Worm (Caenorhabditis elegans) whole organism, midembryonic: ENCODE results near the gene C23H3.5.

Experiments used
- T22C8.4 ChIP-seq: fragments of 200-800 bp; sonication (Bioruptor generic); IDR thresholded peaks from 2 replicates; pipeline ENCODE4 v1.3.6; 2022; ENCODE audit warnings: missing genetic modification characterization, missing compliant biosample characterization
- cog-1 ChIP-seq: sonication (generic microtip); optimal IDR thresholded peaks from 2 replicates; lab custom pipeline; 2016; ENCODE audit warnings: missing genetic modification characterization, missing compliant biosample characterization
- flt-1 ChIP-seq: fragments of 200-800 bp; sonication (Bioruptor generic); IDR thresholded peaks from 2 replicates; pipeline ENCODE4 v1.3.6; 2022; ENCODE audit warnings: missing genetic modification characterization, missing compliant biosample characterization
- klf-2 ChIP-seq: fragments of 200-800 bp; sonication (Bioruptor generic); conservative IDR thresholded peaks from 2 replicates; pipeline ENCODE4 v1.3.6; 2022; ENCODE audit warnings: missing genetic modification reagents, missing genetic modification characterization, missing compliant biosample characterization
- med-1 ChIP-seq: sonication (generic microtip); optimal IDR thresholded peaks from 2 replicates; lab custom pipeline; 2017; ENCODE audit warnings: missing genetic modification characterization, mild to moderate bottlenecking, missing compliant biosample characterization, antibody characterized with exemption, missing genetic modification reagents; ENCODE audit not compliant: insufficient read depth
- ref-1 ChIP-seq: fragments of 200-800 bp; sonication (Bioruptor generic); conservative IDR thresholded peaks from 2 replicates; pipeline ENCODE4 v1.3.6; 2022; ENCODE audit warnings: missing genetic modification reagents, missing genetic modification characterization, missing compliant biosample characterization
- tab-1 ChIP-seq: fragments of 200-800 bp; sonication (Bioruptor generic); IDR thresholded peaks from 2 replicates; pipeline ENCODE4 v1.3.6; 2022; ENCODE audit warnings: missing genetic modification characterization, missing compliant biosample characterization
- ztf-23 ChIP-seq: fragments of 200-800 bp; sonication (Bioruptor generic); IDR thresholded peaks from 2 replicates; pipeline ENCODE4 v1.3.6; 2022; ENCODE audit warnings: missing genetic modification reagents, missing genetic modification characterization, missing compliant biosample characterization
- ztf-29 ChIP-seq: fragments of 200-800 bp; sonication (Bioruptor generic); IDR thresholded peaks from 2 replicates; pipeline ENCODE4 v1.3.6; 2022; ENCODE audit warnings: missing genetic modification reagents, missing genetic modification characterization, missing compliant biosample characterization

The C23H3.5 gene

ce11 chrII:47280-47679, at the start of gene C23H3.5:
C23H3.5 (plus strand) TSS chrII:47580.
- TF ChIP-seq ref-1 (GFP tag; lab: Robert Waterston, UW): no peak
- no peak for TF ChIP-seq flt-1 (GFP tag; lab: Robert Waterston, UW)
- TF ChIP-seq ztf-29 (GFP tag; lab: Robert Waterston, UW): no peak
- no peak for TF ChIP-seq tab-1 (GFP tag; lab: Robert Waterston, UW)
- no peak for TF ChIP-seq med-1 (GFP tag; lab: Kevin White, UChicago)
- TF ChIP-seq klf-2: no peak
- TF ChIP-seq cog-1 (tag; lab: Kevin White, UChicago): no peak

DNA sequence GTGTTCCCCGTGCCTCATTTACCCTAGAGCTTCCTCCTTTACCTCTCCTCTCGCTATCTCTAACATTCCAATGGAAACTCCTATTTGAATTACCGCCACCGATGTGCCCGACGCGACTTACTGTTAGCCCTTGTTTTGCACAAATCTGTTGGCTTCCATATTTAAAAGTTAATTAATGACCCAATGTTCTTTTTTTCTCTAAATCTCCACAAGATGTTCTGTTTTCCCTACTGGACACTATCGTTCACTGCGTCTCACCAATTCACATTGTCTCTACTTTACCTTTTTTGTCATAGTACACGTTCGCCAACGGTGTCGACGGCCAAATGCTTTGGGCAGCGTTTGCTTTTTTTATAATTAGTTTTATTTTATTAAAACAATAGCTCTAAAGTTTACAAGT, 46.8 kb upstream of the C23H3.5 start:
- no peak for TF ChIP-seq T22C8.4
- TF ChIP-seq klf-2: no peak
- no peak for TF ChIP-seq med-1 (GFP tag; lab: Kevin White, UChicago)

ce11 chrII:1334-1898, 46.0 kb upstream of the C23H3.5 start, which contains the start of gene 2L52.1:
2L52.1 (plus strand) TSS chrII:1848.
- TF ChIP-seq ztf-29 (GFP tag; lab: Robert Waterston, UW) (no peak), cog-1 (tag; lab: Kevin White, UChicago) (no peak), T22C8.4 (no peak), ztf-23 (GFP tag; lab: Robert Waterston, UW) (no peak), tab-1 (GFP tag; lab: Robert Waterston, UW) (no peak), med-1 (GFP tag; lab: Kevin White, UChicago) (no peak), flt-1 (GFP tag; lab: Robert Waterston, UW) (no peak), klf-2 (no peak), ref-1 (GFP tag; lab: Robert Waterston, UW) (no peak)

- TF ChIP-seq cog-1 (tag; lab: Kevin White, UChicago): no peak
- no peak for TF ChIP-seq T22C8.4
- no peak for TF ChIP-seq tab-1 (GFP tag; lab: Robert Waterston, UW)
- no peak for TF ChIP-seq med-1 (GFP tag; lab: Kevin White, UChicago)
- TF ChIP-seq flt-1 (GFP tag; lab: Robert Waterston, UW): no peak
- TF ChIP-seq ztf-29 (GFP tag; lab: Robert Waterston, UW): no peak
- no peak for TF ChIP-seq ztf-23 (GFP tag; lab: Robert Waterston, UW)
- no peak for TF ChIP-seq ref-1 (GFP tag; lab: Robert Waterston, UW)
- no peak for TF ChIP-seq klf-2
These were observed 42.6 kb upstream of the C23H3.5 start for ce11 chrII:4793-5192.

- TF ChIP-seq ztf-29 (GFP tag; lab: Robert Waterston, UW): no peak
- TF ChIP-seq med-1 (GFP tag; lab: Kevin White, UChicago): no peak
- TF ChIP-seq ztf-23 (GFP tag; lab: Robert Waterston, UW): no peak
- no peak for TF ChIP-seq cog-1 (tag; lab: Kevin White, UChicago)
- no peak for TF ChIP-seq klf-2
- TF ChIP-seq T22C8.4: no peak
These were observed 41.0 kb upstream of the C23H3.5 start, which contains the start of gene osta-1 for ce11 chrII:6349-6748. osta-1 (plus strand) TSS chrII:6657.

- TF ChIP-seq ref-1 (GFP tag; lab: Robert Waterston, UW) (no peak), med-1 (GFP tag; lab: Kevin White, UChicago) (no peak), ztf-29 (GFP tag; lab: Robert Waterston, UW) (no peak), T22C8.4 (no peak), tab-1 (GFP tag; lab: Robert Waterston, UW) (no peak), ztf-23 (GFP tag; lab: Robert Waterston, UW) (no peak), klf-2 (no peak), cog-1 (tag; lab: Kevin White, UChicago) (no peak), flt-1 (GFP tag; lab: Robert Waterston, UW) (no peak)
These were observed 39.2 kb upstream of the C23H3.5 start for ce11 chrII:8212-8611.

DNA sequence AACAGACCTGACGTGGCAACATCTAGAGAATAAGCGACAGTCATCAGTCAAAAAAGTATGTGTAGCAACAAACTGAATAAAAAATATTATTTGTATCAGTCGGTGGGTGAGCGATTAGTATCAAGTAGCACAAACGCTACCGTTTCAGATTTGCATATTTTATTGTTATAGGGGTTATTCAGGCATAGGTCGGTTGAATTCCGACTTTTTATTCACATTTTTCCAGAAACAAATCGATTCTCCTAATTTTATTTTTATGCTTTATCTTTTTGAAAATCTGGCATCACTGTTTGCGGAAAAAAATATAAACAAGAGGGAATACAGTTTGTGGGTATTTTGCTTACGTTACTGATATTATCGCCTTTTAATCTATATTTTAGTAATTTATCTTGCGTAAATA, 35.6 kb upstream of the C23H3.5 start, which contains the start of gene best-4:
TSS of gene best-4 (minus strand) at position 101 of the 400 bp plus-strand sequence.
- TF ChIP-seq flt-1 (GFP tag; lab: Robert Waterston, UW): no peak
- TF ChIP-seq T22C8.4: no peak
- TF ChIP-seq cog-1 (tag; lab: Kevin White, UChicago): no peak
- no peak for TF ChIP-seq tab-1 (GFP tag; lab: Robert Waterston, UW)
- no peak for TF ChIP-seq ref-1 (GFP tag; lab: Robert Waterston, UW)
- TF ChIP-seq klf-2: no peak
- no peak for TF ChIP-seq med-1 (GFP tag; lab: Kevin White, UChicago)
- TF ChIP-seq ztf-23 (GFP tag; lab: Robert Waterston, UW): no peak
- no peak for TF ChIP-seq ztf-29 (GFP tag; lab: Robert Waterston, UW)

- no peak for TF ChIP-seq ref-1 (GFP tag; lab: Robert Waterston, UW)
- TF ChIP-seq T22C8.4: no peak
- no peak for TF ChIP-seq klf-2
These were observed 34.7 kb upstream of the C23H3.5 start, which contains the start of gene best-3 for ce11 chrII:12685-13084. best-3 (plus strand) TSS chrII:12985.

DNA sequence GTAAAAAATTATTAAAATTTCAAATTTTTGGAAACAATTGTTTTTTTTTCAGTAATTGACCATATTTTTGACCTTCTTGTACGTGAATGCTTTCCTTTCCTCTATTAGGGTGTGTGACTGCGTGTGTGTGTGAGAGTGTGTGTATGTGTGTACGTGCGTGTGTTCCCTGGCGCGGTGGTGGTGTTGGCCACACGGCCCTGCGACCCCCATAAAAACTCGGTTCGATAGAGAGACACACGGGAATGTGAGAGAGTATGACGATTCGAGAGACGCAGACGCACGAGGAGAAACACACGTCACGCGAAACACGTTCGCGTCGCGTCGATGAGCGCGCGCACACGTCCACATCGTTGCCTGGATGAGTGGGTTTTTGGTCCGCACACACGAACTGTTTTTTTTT, 28.6 kb upstream of the C23H3.5 start:
- TF ChIP-seq T22C8.4: peak; percentile 32; the same call in 1 of the 2 replicates
- peak; percentile 53; the same call in 1 of the 2 replicates for TF ChIP-seq ztf-23 (GFP tag; lab: Robert Waterston, UW)
- TF ChIP-seq ref-1 (GFP tag; lab: Robert Waterston, UW): no peak
- TF ChIP-seq cog-1 (tag; lab: Kevin White, UChicago): peak; percentile 57
- no peak for TF ChIP-seq med-1 (GFP tag; lab: Kevin White, UChicago)
- TF ChIP-seq ztf-29 (GFP tag; lab: Robert Waterston, UW): no peak
- TF ChIP-seq tab-1 (GFP tag; lab: Robert Waterston, UW): no peak
- no peak for TF ChIP-seq klf-2
- no peak for TF ChIP-seq flt-1 (GFP tag; lab: Robert Waterston, UW)

ce11 chrII:19238-19637, 28.1 kb upstream of the C23H3.5 start, which contains the start of gene gmeb-1:
gmeb-1 (plus strand) TSS chrII:19538.
- TF ChIP-seq ref-1 (GFP tag; lab: Robert Waterston, UW): no peak
- TF ChIP-seq T22C8.4: no peak
- no peak for TF ChIP-seq flt-1 (GFP tag; lab: Robert Waterston, UW)
